Worm (Caenorhabditis elegans) whole organism, L4 larva: ENCODE data around the gene F59B2.15.

Experiments
- F37D6.2 ChIP-seq: sonication (generic microtip); optimal IDR thresholded peaks from 2 replicates; lab custom pipeline; 2016; ENCODE audit warnings: mild to moderate bottlenecking, missing genetic modification characterization, missing compliant biosample characterization
- F49E8.2 ChIP-seq: sonication (generic microtip); optimal IDR thresholded peaks from 2 replicates; lab custom pipeline; 2016; ENCODE audit warnings: missing compliant biosample characterization, mild to moderate bottlenecking, missing genetic modification characterization, borderline replicate concordance
- T26A8.4 ChIP-seq: fragments of 200-800 bp; sonication (Bioruptor generic); IDR thresholded peaks from 2 replicates; pipeline ENCODE4 v1.3.6; 2022; ENCODE audit warnings: missing genetic modification characterization, missing compliant biosample characterization
- Y5F2A.4 ChIP-seq: fragments of 200-800 bp; sonication (Bioruptor generic); optimal IDR thresholded peaks from 2 replicates; lab custom pipeline; 2018; ENCODE audit warnings: mild to moderate bottlenecking, missing genetic modification characterization, missing compliant biosample characterization
- ZK546.5 ChIP-seq, 2 experiments: sonication (generic microtip); optimal IDR thresholded peaks; 2 replicates each; lab custom pipeline; 2017; ENCODE audit warnings: missing biosample characterization in 2 of 2, missing genetic modification characterization in 2 of 2
- aha-1 ChIP-seq: fragments of 150-350 bp; peaks from one replicate; lab custom pipeline; 2014; ENCODE audit warnings: missing biosample characterization, missing genetic modification characterization
- arid-1 ChIP-seq: fragments of 200-800 bp; sonication (Bioruptor generic); conservative IDR thresholded peaks from 2 replicates; pipeline ENCODE4 v1.3.6; 2022; ENCODE audit warnings: missing genetic modification reagents, missing genetic modification characterization, missing compliant biosample characterization
- attf-4 ChIP-seq: sonication (generic microtip); optimal IDR thresholded peaks from 3 replicates; lab custom pipeline; 2017; ENCODE audit warnings: missing biosample characterization, missing genetic modification characterization
- ceh-32 ChIP-seq: sonication (generic microtip); optimal IDR thresholded peaks from 2 replicates; lab custom pipeline; 2016; ENCODE audit warnings: mild to moderate bottlenecking, missing genetic modification characterization, missing compliant biosample characterization; ENCODE audit not compliant: poor library complexity
- ceh-44 ChIP-seq: fragments of 200-800 bp; sonication (Bioruptor generic); IDR thresholded peaks from 2 replicates; pipeline ENCODE4 v1.3.6; 2022; ENCODE audit warnings: missing genetic modification reagents, missing genetic modification characterization, missing compliant biosample characterization
- ces-1 ChIP-seq: fragments of 150-350 bp; sonication (generic microtip); optimal IDR thresholded peaks from 4 replicates; lab custom pipeline; 2014; ENCODE audit warnings: missing biosample characterization, missing genetic modification reagents, missing genetic modification characterization
- daf-16 ChIP-seq, 3 experiments: sonication (generic microtip); optimal IDR thresholded peaks; 2 replicates each; lab custom pipeline; 2016 to 2017; ENCODE audit warnings: missing genetic modification characterization in 3 of 3, missing genetic modification reagents in 3 of 3, mild to moderate bottlenecking in 2 of 3, missing compliant biosample characterization in 2 of 3, missing biosample characterization in 1 of 3, moderate library complexity in 1 of 3
- daf-19 ChIP-seq: fragments of 200-800 bp; sonication (Bioruptor generic); conservative IDR thresholded peaks from 2 replicates; pipeline ENCODE4 v1.3.6; 2022; ENCODE audit warnings: missing genetic modification characterization, missing compliant biosample characterization
- daf-8 ChIP-seq: fragments of 200-800 bp; sonication (Bioruptor generic); IDR thresholded peaks from 2 replicates; pipeline ENCODE4 v1.3.6; 2022; ENCODE audit warnings: missing genetic modification characterization, missing compliant biosample characterization
- dve-1 ChIP-seq: sonication (generic microtip); optimal IDR thresholded peaks from 2 replicates; lab custom pipeline; 2017; ENCODE audit warnings: antibody characterized with exemption, mild to moderate bottlenecking, missing genetic modification characterization, missing compliant biosample characterization; ENCODE audit not compliant: insufficient read depth
- hif-1 ChIP-seq, 2 experiments: sonication (generic microtip); optimal IDR thresholded peaks; 2 replicates each; lab custom pipeline; 2016 to 2017; ENCODE audit warnings: missing compliant biosample characterization in 2 of 2, missing genetic modification characterization in 2 of 2, missing genetic modification reagents in 2 of 2, missing genotype in 2 of 2, mild to moderate bottlenecking in 1 of 2
- hlh-30 ChIP-seq: sonication (generic microtip); optimal IDR thresholded peaks from 2 replicates; lab custom pipeline; 2017; ENCODE audit warnings: antibody characterized with exemption, mild to moderate bottlenecking, missing genetic modification characterization, missing compliant biosample characterization; ENCODE audit not compliant: insufficient read depth
- hmg-1.1 ChIP-seq: fragments of 200-800 bp; sonication (Bioruptor generic); IDR thresholded peaks from 2 replicates; pipeline ENCODE4 v1.3.6; 2022; ENCODE audit warnings: missing genetic modification reagents, missing genetic modification characterization, missing compliant biosample characterization
- lin-38 ChIP-seq: fragments of 200-800 bp; sonication (Bioruptor generic); IDR thresholded peaks from 2 replicates; pipeline ENCODE4 v1.3.6; 2022; ENCODE audit warnings: missing genetic modification reagents, missing genetic modification characterization, missing compliant biosample characterization
- lin-39 ChIP-seq: fragments of 150-350 bp; optimal IDR thresholded peaks from 2 replicates; lab custom pipeline; 2014; ENCODE audit warnings: missing biosample characterization, missing genetic modification reagents, missing genetic modification characterization
- lir-3 ChIP-seq: sonication (generic microtip); optimal IDR thresholded peaks from 2 replicates; lab custom pipeline; 2016; ENCODE audit warnings: mild to moderate bottlenecking, missing genetic modification characterization, missing compliant biosample characterization
- madf-9 ChIP-seq: fragments of 200-800 bp; sonication (Bioruptor generic); conservative IDR thresholded peaks from 2 replicates; pipeline ENCODE4 v1.3.6; 2022; ENCODE audit warnings: missing genetic modification reagents, missing genetic modification characterization, missing compliant biosample characterization
- mdt-29 ChIP-seq: fragments of 200-800 bp; sonication (Bioruptor generic); IDR thresholded peaks from 2 replicates; pipeline ENCODE4 v1.3.6; 2022; ENCODE audit warnings: missing genetic modification reagents, missing genetic modification characterization, missing compliant biosample characterization
- nhr-11 ChIP-seq: fragments of 150-350 bp; optimal IDR thresholded peaks from 2 replicates; lab custom pipeline; 2014; ENCODE audit warnings: missing biosample characterization, missing genetic modification characterization
- nhr-25 ChIP-seq: sonication (generic microtip); optimal IDR thresholded peaks from 2 replicates; lab custom pipeline; 2017; ENCODE audit warnings: missing genetic modification characterization, mild to moderate bottlenecking, missing compliant biosample characterization, antibody characterized with exemption, moderate library complexity, borderline replicate concordance; ENCODE audit not compliant: insufficient read depth
- nhr-28 ChIP-seq: fragments of 150-350 bp; optimal IDR thresholded peaks from 2 replicates; lab custom pipeline; 2014; ENCODE audit warnings: missing biosample characterization, missing genetic modification characterization
- nhr-41 ChIP-seq: fragments of 200-800 bp; sonication (Bioruptor generic); IDR thresholded peaks from 2 replicates; pipeline ENCODE4 v1.3.6; 2022; ENCODE audit warnings: missing genetic modification reagents, missing genetic modification characterization, missing compliant biosample characterization
- nhr-48 ChIP-seq: sonication (generic microtip); optimal IDR thresholded peaks from 2 replicates; lab custom pipeline; 2016; ENCODE audit warnings: mild to moderate bottlenecking, missing genetic modification characterization, missing compliant biosample characterization
- nhr-77 ChIP-seq: fragments of 150-350 bp; optimal IDR thresholded peaks from 2 replicates; lab custom pipeline; 2014; ENCODE audit warnings: missing biosample characterization, missing genetic modification characterization
- pha-4 ChIP-seq, 2 experiments: fragments of 150-350 bp in 1 of 2; fragments of 200-800 bp in 1 of 2; sonication (Bioruptor generic) in 1 of 2; IDR thresholded peaks in 1 of 2; optimal IDR thresholded peaks in 1 of 2; 2 replicates each; pipeline versions ENCODE4 v1.3.6 to Lab custom; 2014 to 2022; ENCODE audit warnings: missing genetic modification characterization in 2 of 2, missing genetic modification reagents in 2 of 2, missing biosample characterization in 1 of 2, missing compliant biosample characterization in 1 of 2
- set-16 ChIP-seq: fragments of 200-800 bp; sonication (Bioruptor generic); IDR thresholded peaks from 2 replicates; pipeline ENCODE4 v1.3.6; 2022; ENCODE audit warnings: missing genetic modification reagents, missing genetic modification characterization, missing compliant biosample characterization
- snpc-1.2 ChIP-seq: fragments of 200-800 bp; sonication (Bioruptor generic); IDR thresholded peaks from 2 replicates; pipeline ENCODE4 v1.3.6; 2022; ENCODE audit warnings: missing genetic modification reagents, missing genetic modification characterization, missing compliant biosample characterization
- zfp-2 ChIP-seq: sonication (generic microtip); optimal IDR thresholded peaks from 2 replicates; lab custom pipeline; 2016; ENCODE audit warnings: mild to moderate bottlenecking, missing genetic modification characterization, missing compliant biosample characterization
- zip-11 ChIP-seq: fragments of 200-800 bp; sonication (Bioruptor generic); IDR thresholded peaks from 2 replicates; pipeline ENCODE4 v1.3.6; 2022; ENCODE audit warnings: missing genetic modification characterization, missing compliant biosample characterization
- ztf-11 ChIP-seq: fragments of 150-350 bp; optimal IDR thresholded peaks from 2 replicates; lab custom pipeline; 2014; ENCODE audit warnings: missing biosample characterization, missing genetic modification characterization
- ztf-7 ChIP-seq: fragments of 150-350 bp; optimal IDR thresholded peaks from 2 replicates; lab custom pipeline; 2014; ENCODE audit warnings: missing biosample characterization, missing genetic modification characterization

F59B2.15 gene

DNA sequence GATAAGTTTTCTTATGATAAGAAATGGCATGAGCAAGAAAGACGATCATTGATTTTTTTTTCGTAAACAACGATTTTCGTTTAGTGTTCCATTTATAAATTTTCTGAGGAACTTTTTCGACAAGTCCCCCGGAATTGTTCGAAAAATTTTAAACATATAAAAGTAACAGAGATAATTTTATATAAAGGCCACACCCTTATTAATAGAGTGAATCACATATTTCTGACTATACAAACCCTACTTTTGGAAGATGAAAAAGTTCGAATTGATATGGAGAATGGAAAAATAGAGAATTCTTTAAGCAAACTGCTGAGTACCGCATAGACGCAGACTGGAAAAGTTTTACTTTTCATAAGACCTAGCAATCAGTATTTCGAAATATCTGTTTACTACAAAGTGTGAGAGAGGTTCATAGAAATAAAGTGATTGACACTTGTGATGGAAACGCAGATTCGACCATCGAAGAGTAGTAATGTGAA lies 48.7 kb upstream of the F59B2.15 start (continued):
- peak; percentile 89 for TF ChIP-seq T26A8.4 (GFP tag; lab: Robert Waterston, UW)
- TF ChIP-seq nhr-48 (tag; lab: Kevin White, UChicago): no peak
- TF ChIP-seq nhr-28 (tag; lab: Kevin White, UChicago): peak; percentile 74
- no peak for TF ChIP-seq ceh-44 (GFP tag; lab: Robert Waterston, UW)
- TF ChIP-seq ceh-32: no peak
- TF ChIP-seq lin-38 (GFP tag; lab: Robert Waterston, UW): peak; percentile 68
- no peak for TF ChIP-seq daf-8

ce11 chrIII:9050600-9050999 lies 48.2 kb upstream of the F59B2.15 start, which contains the start of gene ikke-1:
TSS of gene ikke-1 (minus strand) at chrIII:9050700.
- TF ChIP-seq lin-38 (GFP tag; lab: Robert Waterston, UW) (no peak; the same call in 1 of the 2 replicates), nhr-41 (no peak), dve-1 (tag; lab: Kevin White, UChicago) (no peak), ztf-7 (tag; lab: Kevin White, UChicago) (no peak), attf-4 (tag; lab: Kevin White, UChicago) (no peak), daf-16 (GFP tag; optimal IDR thresholded peaks at IDR 0.05; lab: Kevin White, UChicago) (no peak), daf-16 (tag; optimal IDR thresholded peaks at IDR 0.05; lab: Kevin White, UChicago) (no peak), nhr-77 (tag; lab: Kevin White, UChicago) (no peak), set-16 (GFP tag; lab: Robert Waterston, UW) (no peak), lir-3 (tag; lab: Kevin White, UChicago) (no peak), pha-4 (GFP tag; IDR thresholded peaks at IDR 0.05; lab: Robert Waterston, UW) (no peak), pha-4 (tag; optimal IDR thresholded peaks at IDR 0.05; lab: Kevin White, UChicago) (no peak), hlh-30 (tag; lab: Kevin White, UChicago) (no peak), zfp-2 (tag; lab: Kevin White, UChicago) (no peak), ztf-11 (no peak), F49E8.2 (tag; lab: Kevin White, UChicago) (no peak), hmg-1.1 (GFP tag; lab: Robert Waterston, UW) (no peak)

DNA sequence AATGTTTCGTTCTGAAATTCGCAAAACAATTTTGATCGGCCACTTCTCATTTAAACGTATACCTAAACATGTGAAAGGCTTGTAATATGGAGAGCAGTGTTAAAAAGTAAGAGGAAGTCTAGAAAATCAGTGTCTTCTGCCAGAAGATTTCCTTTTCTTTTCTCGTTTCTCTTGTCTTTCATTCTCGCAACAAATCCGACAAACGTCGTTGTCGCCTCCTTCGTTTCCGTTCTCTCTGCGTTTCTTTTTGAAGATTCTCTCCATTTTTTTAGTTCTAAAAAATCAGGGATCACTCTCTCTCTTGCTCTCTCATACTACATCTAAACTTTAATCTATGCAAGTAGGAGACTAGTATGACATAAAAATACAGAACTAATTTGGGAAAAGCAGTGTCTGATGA lies 44.8 kb upstream of the F59B2.15 start:
- TF ChIP-seq arid-1: no peak
- no peak for TF ChIP-seq daf-19 (GFP tag; lab: Robert Waterston, UW)
- TF ChIP-seq aha-1 (tag; lab: Kevin White, UChicago): peak; percentile 86
- TF ChIP-seq, all 104 proteins: peak for 1

DNA sequence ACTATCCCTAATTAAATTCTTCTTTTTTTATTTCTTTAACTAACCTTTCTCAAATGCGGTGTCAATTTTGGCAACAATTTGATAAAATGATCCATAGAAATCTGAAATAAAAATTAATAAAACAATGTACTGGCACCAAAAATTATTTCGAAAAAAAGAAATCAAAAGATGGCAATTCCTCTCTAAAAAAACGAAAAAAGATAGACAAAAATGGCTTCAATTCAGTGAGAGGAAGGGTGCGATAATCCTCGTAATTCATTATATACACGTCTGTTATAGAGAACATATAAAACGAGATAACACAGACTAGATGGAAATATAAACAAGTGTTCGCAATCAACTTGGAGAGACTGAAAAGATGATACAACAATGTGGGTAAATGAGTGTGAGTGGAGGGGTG lies 43.4 kb upstream of the F59B2.15 start, which contains the start of gene R107.2:
R107.2 (minus strand) TSS at position 101 of the 400 bp plus-strand sequence.
- TF ChIP-seq daf-16 (GFP tag; optimal IDR thresholded peaks at IDR 0.05; lab: Kevin White, UChicago) (no peak), daf-16 (tag; optimal IDR thresholded peaks at IDR 0.05; lab: Kevin White, UChicago) (peak; percentile 11), dve-1 (tag; lab: Kevin White, UChicago) (peak; percentile 6), zip-11 (GFP tag; lab: Robert Waterston, UW) (no peak), ztf-7 (tag; lab: Kevin White, UChicago) (no peak), ztf-11 (no peak)

ce11 chrIII:9043200-9043599 lies 40.8 kb upstream of the F59B2.15 start, which contains the start of gene nac-2:
TSS of gene nac-2 (minus strand) at chrIII:9043300.
- TF ChIP-seq snpc-1.2 (GFP tag; lab: Robert Waterston, UW) (no peak), Y5F2A.4 (no peak), ces-1 (GFP tag; lab: Kevin White, UChicago) (no peak), daf-16 (GFP tag; optimal IDR thresholded peaks at IDR 0.05; lab: Kevin White, UChicago) (no peak), daf-16 (tag; optimal IDR thresholded peaks at IDR 0.05; lab: Kevin White, UChicago) (peak; percentile 15), pha-4 (GFP tag; IDR thresholded peaks at IDR 0.05; lab: Robert Waterston, UW) (no peak), pha-4 (tag; optimal IDR thresholded peaks at IDR 0.05; lab: Kevin White, UChicago) (no peak)

DNA sequence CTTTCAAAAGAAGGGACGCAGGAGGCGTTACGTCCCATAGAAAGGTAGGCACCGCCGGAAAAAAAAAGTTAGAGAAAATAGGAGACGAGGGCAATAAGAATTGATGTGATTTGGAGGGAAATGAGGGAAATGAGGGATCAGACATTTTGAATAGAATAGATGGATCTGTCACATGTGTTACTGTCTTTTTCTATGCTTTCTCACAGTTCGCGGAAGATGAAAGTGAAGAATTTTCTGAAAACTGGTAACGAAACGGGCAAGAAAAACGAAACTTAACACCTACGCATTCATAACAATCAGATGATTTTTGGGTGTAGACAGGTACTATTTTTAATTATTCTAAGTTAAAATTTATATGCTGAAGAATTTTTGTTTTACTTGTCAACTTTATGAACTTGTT lies 35.2 kb upstream of the F59B2.15 start, which contains the start of gene R107.9:
R107.9 (plus strand) TSS at position 301 of the 400 bp plus-strand sequence.
- TF ChIP-seq dve-1 (tag; lab: Kevin White, UChicago) (no peak), attf-4 (tag; lab: Kevin White, UChicago) (no peak), madf-9 (GFP tag; lab: Robert Waterston, UW) (no peak), nhr-11 (tag; lab: Kevin White, UChicago) (no peak), ztf-11 (no peak), mdt-29 (GFP tag; lab: Robert Waterston, UW) (no peak), snpc-1.2 (GFP tag; lab: Robert Waterston, UW) (no peak), daf-8 (no peak), nhr-25 (tag; lab: Kevin White, UChicago) (no peak), ZK546.5 (tag; optimal IDR thresholded peaks at IDR 0.05; lab: Kevin White, UChicago) (no peak), F37D6.2 (no peak), pha-4 (GFP tag; IDR thresholded peaks at IDR 0.05; lab: Robert Waterston, UW) (no peak), pha-4 (tag; optimal IDR thresholded peaks at IDR 0.05; lab: Kevin White, UChicago) (no peak), nhr-77 (tag; lab: Kevin White, UChicago) (no peak), hif-1 (tag; optimal IDR thresholded peaks at IDR 0.05; lab: Kevin White, UChicago) (no peak), lin-39 (tag; lab: Kevin White, UChicago) (no peak)
- TF ChIP-seq, all 104 proteins: peak for 0
